Fruit fly (Drosophila melanogaster): ENCODE results near the gene CG4935.

Gene CG4935

DNA sequence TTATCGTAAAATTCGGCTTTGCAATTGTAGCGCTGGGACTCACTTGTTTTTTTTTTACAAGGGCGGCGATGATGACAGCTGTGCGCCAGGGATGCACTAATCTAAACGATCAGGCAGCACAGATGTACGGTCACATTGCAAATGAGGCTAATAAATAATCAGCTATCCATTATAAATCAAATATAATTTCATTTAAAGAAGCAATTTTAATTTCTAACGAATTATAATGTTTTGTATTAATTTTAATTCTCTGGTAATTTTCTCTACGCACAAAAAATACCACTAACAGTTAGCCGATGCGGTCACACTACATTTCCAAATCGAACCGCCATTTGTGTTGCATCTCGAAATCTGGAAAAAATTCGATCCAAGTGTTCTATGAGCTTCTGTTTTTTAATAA, 48.7 kb downstream of the CG4935 start, which contains the start of the genes cni and fzy (continued):
- TF ChIP-seq tup (GFP tag; optimal IDR thresholded peaks at IDR 0.05), result no peak
- no peak for TF ChIP-seq CG4328 (GFP tag; optimal IDR thresholded peaks at IDR 0.05)
- no peak for TF ChIP-seq CG8290 (GFP tag; optimal IDR thresholded peaks at IDR 0.05)
- TF ChIP-seq CG8290 (tag; optimal IDR thresholded peaks at IDR 0.05), result no peak
- TF ChIP-seq vnd (GFP tag; IDR thresholded peaks at IDR 0.05; ENCODE audit: partially characterized antibody), result no peak
- no peak for TF ChIP-seq CG8478 (optimal IDR thresholded peaks at IDR 0.05)
- no peak for TF ChIP-seq ash1 (GFP tag; optimal IDR thresholded peaks at IDR 0.05)
- TF ChIP-seq Oli (tag; optimal IDR thresholded peaks at IDR 0.05), result no peak
- TF ChIP-seq gro (GFP tag; optimal IDR thresholded peaks at IDR 0.05), result no peak
- TF ChIP-seq lab (GFP tag; optimal IDR thresholded peaks at IDR 0.05), result no peak
- TF ChIP-seq ems (GFP tag; optimal IDR thresholded peaks at IDR 0.05), result no peak
- TF ChIP-seq CG4404 (GFP tag; IDR thresholded peaks at IDR 0.05), result no peak
- TF ChIP-seq PHDP (tag; optimal IDR thresholded peaks at IDR 0.05), result peak; percentile 8
- TF ChIP-seq CG12071 (GFP tag; optimal IDR thresholded peaks at IDR 0.05), result no peak
- TF ChIP-seq corto (GFP tag; optimal IDR thresholded peaks at IDR 0.05), result peak; percentile 51
- peak; percentile 1 to 29 for TF ChIP-seq Pdp1 (GFP tag; optimal IDR thresholded peaks at IDR 0.05)
- no peak for TF ChIP-seq CG10431 (GFP tag; optimal IDR thresholded peaks at IDR 0.05)
- TF ChIP-seq stc (GFP tag; IDR thresholded peaks at IDR 0.05), result no peak
- no peak for TF ChIP-seq CG6654 (GFP tag; optimal IDR thresholded peaks at IDR 0.05)
- no peak for TF ChIP-seq chm (GFP tag; IDR thresholded peaks at IDR 0.05)
- TF ChIP-seq tx (GFP tag; optimal IDR thresholded peaks at IDR 0.05), result no peak
- TF ChIP-seq CG18619 (GFP tag; optimal IDR thresholded peaks at IDR 0.05), result no peak
- TF ChIP-seq CG31441 (GFP tag; IDR thresholded peaks at IDR 0.05), result no peak
- TF ChIP-seq sim (GFP tag; IDR thresholded peaks at IDR 0.05), result no peak
- peak; percentile 23 for TF ChIP-seq CG33557 (GFP tag; optimal IDR thresholded peaks at IDR 0.05)
- TF ChIP-seq cas (GFP tag; IDR thresholded peaks at IDR 0.05), result no peak
- peak; percentile 58 for TF ChIP-seq CG30020 (tag; optimal IDR thresholded peaks at IDR 0.05)
- no peak for TF ChIP-seq sc (optimal IDR thresholded peaks at IDR 0.05)
- TF ChIP-seq sc (GFP tag; optimal IDR thresholded peaks at IDR 0.05), result no peak
- no peak for TF ChIP-seq schlank (tag; optimal IDR thresholded peaks at IDR 0.05)
- no peak for TF ChIP-seq CG15073 (GFP tag; optimal IDR thresholded peaks at IDR 0.05)
- TF ChIP-seq CG10654 (GFP tag; optimal IDR thresholded peaks at IDR 0.05), result peak; percentile 6
- no peak for TF ChIP-seq CG7745 (tag; optimal IDR thresholded peaks at IDR 0.05)
- no peak for TF ChIP-seq caup (GFP tag; optimal IDR thresholded peaks at IDR 0.05; ENCODE audit: severe bottlenecking)
- no peak for TF ChIP-seq ro (GFP tag; IDR thresholded peaks at IDR 0.05)
- TF ChIP-seq Nf-YC (tag; optimal IDR thresholded peaks at IDR 0.05), result peak; percentile 37
- TF ChIP-seq ab (GFP tag; optimal IDR thresholded peaks at IDR 0.05), result no peak
- TF ChIP-seq D19A (tag; optimal IDR thresholded peaks at IDR 0.05), result no peak
- no peak for TF ChIP-seq CG11093 (GFP tag; IDR thresholded peaks at IDR 0.05)
- no peak for TF ChIP-seq CG11247 (GFP tag; IDR thresholded peaks at IDR 0.05)
- peak; percentile 8 for TF ChIP-seq CG13424 (tag; optimal IDR thresholded peaks at IDR 0.05)
- TF ChIP-seq Hr3 (GFP tag; optimal IDR thresholded peaks at IDR 0.05), result peak; percentile 27
- TF ChIP-seq Dbx (GFP tag; IDR thresholded peaks at IDR 0.05), result 0 out of 3 replicates have a peak, but pooled peaks have one; percentile 32
- 0 out of 2 replicates have a peak, but pooled peaks have one; percentile 10 for TF ChIP-seq bbx (GFP tag; IDR thresholded peaks at IDR 0.05; ENCODE audit: partially characterized antibody)
- TF ChIP-seq CG12744 (GFP tag; optimal IDR thresholded peaks at IDR 0.05), result no peak
- TF ChIP-seq zfh1 (GFP tag; IDR thresholded peaks at IDR 0.05), result no peak
- no peak for TF ChIP-seq HLH54F (GFP tag; optimal IDR thresholded peaks at IDR 0.05)
- no peak for TF ChIP-seq CG3407 (GFP tag; optimal IDR thresholded peaks at IDR 0.05)
- no peak for TF ChIP-seq ato (GFP tag; IDR thresholded peaks at IDR 0.05; ENCODE audit: partially characterized antibody)
- peak; percentile 88 for TF ChIP-seq Dp (GFP tag; optimal IDR thresholded peaks at IDR 0.05)
- TF ChIP-seq CG31388 (GFP tag; optimal IDR thresholded peaks at IDR 0.05), result no peak
- TF ChIP-seq Chrac-16 (GFP tag; optimal IDR thresholded peaks at IDR 0.05), result peak; percentile 18
